Fruit fly (Drosophila melanogaster) Kc167 (cell line): ENCODE results near the gene CG13716.

Experiments
- Myc ChIP-seq: fragments of >200 bp; optimal IDR thresholded peaks from 2 replicates; lab custom pipeline; 2017; ENCODE audit warnings: missing external identifiers
- Sin3A ChIP-seq: fragments of >200 bp; optimal IDR thresholded peaks from 2 replicates; lab custom pipeline; 2018; ENCODE audit warnings: missing external identifiers
- h ChIP-seq: fragments of >200 bp; optimal IDR thresholded peaks from 3 replicates; lab custom pipeline; 2018; ENCODE audit warnings: missing external identifiers
- insv ChIP-seq: fragments of >200 bp; optimal IDR thresholded peaks from 3 replicates; lab custom pipeline; 2018; ENCODE audit warnings: missing external identifiers
- psq ChIP-seq: fragments of >200 bp; optimal IDR thresholded peaks from 2 replicates; lab custom pipeline; 2017; ENCODE audit warnings: missing external identifiers
- ttk ChIP-seq: sonication (Bioruptor generic); optimal IDR thresholded peaks from 2 replicates; lab custom pipeline; 2017; ENCODE audit warnings: missing external identifiers

The CG13716 gene

dm6 chr3L:4623035-4623580 is 11.5 kb downstream of the CG13716 start:
- TF ChIP-seq psq (lab: Kevin White, UChicago) (no peak), ttk (no peak), Sin3A (lab: Kevin White, UChicago) (no peak), insv (no peak), h (lab: Kevin White, UChicago) (no peak), Myc (lab: Kevin White, UChicago) (no peak)

DNA sequence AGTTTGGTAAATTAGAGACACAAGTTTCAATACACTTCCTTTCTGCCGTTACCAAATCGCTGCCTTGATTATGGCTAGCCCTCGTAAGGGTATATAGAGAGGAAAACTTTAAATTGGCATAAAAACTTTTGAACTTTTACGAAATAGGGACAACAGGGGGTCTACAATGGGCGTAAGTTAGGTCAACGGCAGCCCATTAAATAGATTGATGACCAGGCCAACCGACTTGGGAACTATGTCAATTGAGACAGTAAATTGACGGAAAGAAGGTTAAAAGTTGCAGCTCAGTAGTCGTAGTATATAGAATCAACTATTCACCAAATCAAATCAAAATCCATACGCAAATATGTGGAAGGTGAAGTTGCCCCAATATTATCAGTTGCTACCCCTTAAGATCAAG is 13.7 kb downstream of the CG13716 start, which contains the start of gene CG32246:
Gene CG32246 (plus strand): TSS at position 301 of the 400 bp plus-strand sequence.
- TF ChIP-seq insv = no peak
- no peak for TF ChIP-seq psq (lab: Kevin White, UChicago)
- no peak for TF ChIP-seq Myc (lab: Kevin White, UChicago)
- TF ChIP-seq Sin3A (lab: Kevin White, UChicago) = no peak
- no peak for TF ChIP-seq h (lab: Kevin White, UChicago)
- TF ChIP-seq ttk = no peak

- TF ChIP-seq Sin3A (lab: Kevin White, UChicago) (no peak), h (lab: Kevin White, UChicago) (no peak), psq (lab: Kevin White, UChicago) (no peak), ttk (no peak), insv (no peak), Myc (lab: Kevin White, UChicago) (no peak)
Measured at dm6 chr3L:4619497-4620211, 14.9 kb downstream of the CG13716 start.

dm6 chr3L:4618865-4619496 is 15.6 kb downstream of the CG13716 start:
- no peak for TF ChIP-seq insv

DNA sequence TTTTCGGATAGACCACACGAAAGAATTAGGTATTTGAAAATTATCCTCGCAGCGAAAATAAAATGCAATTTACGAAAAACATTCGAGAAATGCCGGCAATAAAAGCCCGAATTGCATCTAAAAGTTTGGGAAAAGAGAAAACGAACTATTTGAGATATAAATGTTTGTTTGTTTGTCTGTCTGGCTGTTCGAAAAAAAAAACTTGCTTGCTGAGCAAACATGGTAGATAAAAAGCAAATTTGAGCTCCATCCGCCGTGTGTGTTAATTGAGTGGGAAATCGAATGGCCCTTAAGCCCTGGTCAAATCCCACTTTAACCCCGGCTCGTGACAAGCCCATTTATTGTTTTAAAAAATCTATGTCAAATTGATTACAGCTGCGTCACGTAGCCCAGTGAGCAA is 19.5 kb downstream of the CG13716 start:
- TF ChIP-seq Sin3A (lab: Kevin White, UChicago) = no peak
- TF ChIP-seq Myc (lab: Kevin White, UChicago) = no peak
- no peak for TF ChIP-seq insv
- no peak for TF ChIP-seq ttk
- no peak for TF ChIP-seq h (lab: Kevin White, UChicago)
- no peak for TF ChIP-seq psq (lab: Kevin White, UChicago)

DNA sequence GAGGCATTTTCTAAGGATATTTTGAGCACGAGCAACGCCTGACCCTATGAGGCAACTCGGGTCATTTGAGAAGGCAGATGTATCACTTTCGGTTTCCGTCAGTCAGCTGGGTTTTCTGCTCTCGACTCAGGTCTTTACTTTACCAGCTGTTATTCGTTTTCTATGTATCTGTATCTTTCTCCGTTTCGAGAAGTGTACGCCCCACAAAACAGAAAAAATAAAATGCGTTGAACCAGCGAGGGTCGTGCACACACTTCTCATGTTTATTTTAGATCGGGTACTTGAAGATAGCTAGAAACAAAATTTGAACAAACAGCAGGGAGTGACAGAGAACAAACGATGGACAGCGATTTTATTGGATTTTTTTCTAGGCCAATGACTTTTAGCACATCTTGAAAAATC is 20.7 kb downstream of the CG13716 start:
- TF ChIP-seq ttk = no peak
- TF ChIP-seq insv = no peak
- TF ChIP-seq h (lab: Kevin White, UChicago) = no peak
- TF ChIP-seq psq (lab: Kevin White, UChicago) = no peak
- TF ChIP-seq Sin3A (lab: Kevin White, UChicago) = no peak
- no peak for TF ChIP-seq Myc (lab: Kevin White, UChicago)

DNA sequence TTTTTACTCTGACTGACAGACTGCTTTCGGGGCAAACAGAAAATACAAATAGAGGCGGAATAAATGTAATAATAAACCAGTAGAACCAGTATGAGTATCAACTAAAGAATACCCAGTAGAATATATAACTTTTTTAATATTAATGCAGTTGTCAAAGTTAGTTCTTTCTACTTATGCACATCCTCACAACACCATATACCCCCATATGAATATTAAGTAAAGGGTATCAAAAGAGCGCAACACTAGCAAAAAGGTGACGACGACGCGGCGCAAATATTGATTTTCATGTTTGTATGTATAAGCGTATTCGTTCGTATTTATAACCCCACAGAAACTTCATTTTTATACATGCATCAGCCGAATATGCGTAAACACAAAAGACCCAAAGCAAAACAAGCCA is 21.5 kb downstream of the CG13716 start:
- TF ChIP-seq insv = no peak
- TF ChIP-seq Sin3A (lab: Kevin White, UChicago) = no peak
- no peak for TF ChIP-seq Myc (lab: Kevin White, UChicago)
- TF ChIP-seq ttk = no peak
- no peak for TF ChIP-seq h (lab: Kevin White, UChicago)
- TF ChIP-seq psq (lab: Kevin White, UChicago) = no peak

DNA sequence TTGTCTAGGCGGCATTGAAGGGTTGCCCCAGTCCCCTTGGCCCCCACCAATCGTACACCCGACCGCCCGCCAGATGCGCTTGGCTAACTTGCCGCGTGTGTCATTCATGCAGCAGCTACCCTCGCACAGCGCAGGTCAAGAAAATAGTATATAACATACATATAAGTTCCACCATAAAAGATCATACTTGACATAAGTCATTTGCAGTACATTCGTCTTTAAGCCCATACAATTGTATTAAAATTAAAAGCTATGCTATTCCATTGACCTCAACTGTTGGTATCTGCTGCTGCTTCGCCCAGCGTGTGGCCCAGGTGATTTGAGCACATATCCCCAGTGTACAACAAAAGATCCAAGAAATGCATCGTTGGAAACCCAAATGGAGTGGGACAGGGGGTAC is 23.3 kb downstream of the CG13716 start:
- TF ChIP-seq Sin3A (lab: Kevin White, UChicago) (no peak), h (lab: Kevin White, UChicago) (no peak), ttk (no peak), Myc (lab: Kevin White, UChicago) (no peak)

- no peak for TF ChIP-seq h (lab: Kevin White, UChicago)
- no peak for TF ChIP-seq psq (lab: Kevin White, UChicago)
- no peak for TF ChIP-seq Myc (lab: Kevin White, UChicago)
- TF ChIP-seq Sin3A (lab: Kevin White, UChicago) = no peak
- TF ChIP-seq ttk = no peak
- no peak for TF ChIP-seq insv
Measured at dm6 chr3L:4607653-4608052, 26.9 kb downstream of the CG13716 start.

DNA sequence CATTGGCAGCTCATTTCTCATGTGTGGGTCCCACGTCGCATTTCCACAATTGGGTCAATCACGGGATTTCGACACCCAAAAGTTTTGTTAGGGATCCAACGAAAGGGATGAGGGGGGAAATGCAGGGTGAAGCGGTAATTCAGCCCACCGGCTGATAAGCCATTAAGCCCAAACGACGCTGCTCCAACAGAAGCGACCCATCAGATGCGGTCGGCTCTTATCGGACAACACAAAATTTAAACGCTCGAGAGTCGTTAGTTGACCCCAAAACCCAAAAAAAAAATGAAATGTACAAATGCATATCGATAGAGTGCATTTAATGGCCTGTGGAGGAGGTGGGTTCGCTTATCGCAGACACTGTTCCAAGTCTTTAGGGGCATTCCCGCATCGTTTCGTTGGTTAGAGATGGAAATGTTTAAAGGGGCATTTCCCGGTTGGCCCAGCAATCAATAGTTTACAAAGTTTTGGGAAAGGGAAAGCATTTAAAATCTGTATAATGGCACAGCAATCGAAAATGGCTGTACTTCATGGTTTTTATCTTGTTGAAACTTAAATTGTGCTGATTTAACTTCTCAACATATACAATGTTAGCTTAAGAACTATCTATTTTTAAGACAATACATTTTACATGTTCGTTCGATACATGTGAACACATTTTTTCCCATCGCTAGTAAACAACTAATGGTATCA is 27.7 kb downstream of the CG13716 start:
- TF ChIP-seq insv = no peak
- no peak for TF ChIP-seq ttk
- no peak for TF ChIP-seq Myc (lab: Kevin White, UChicago)
- TF ChIP-seq psq (lab: Kevin White, UChicago) = no peak
- no peak for TF ChIP-seq Sin3A (lab: Kevin White, UChicago)
- no peak for TF ChIP-seq h (lab: Kevin White, UChicago)

dm6 chr3L:4603439-4603838 is 31.1 kb downstream of the CG13716 start:
- no peak for TF ChIP-seq ttk
- no peak for TF ChIP-seq Myc (lab: Kevin White, UChicago)

DNA sequence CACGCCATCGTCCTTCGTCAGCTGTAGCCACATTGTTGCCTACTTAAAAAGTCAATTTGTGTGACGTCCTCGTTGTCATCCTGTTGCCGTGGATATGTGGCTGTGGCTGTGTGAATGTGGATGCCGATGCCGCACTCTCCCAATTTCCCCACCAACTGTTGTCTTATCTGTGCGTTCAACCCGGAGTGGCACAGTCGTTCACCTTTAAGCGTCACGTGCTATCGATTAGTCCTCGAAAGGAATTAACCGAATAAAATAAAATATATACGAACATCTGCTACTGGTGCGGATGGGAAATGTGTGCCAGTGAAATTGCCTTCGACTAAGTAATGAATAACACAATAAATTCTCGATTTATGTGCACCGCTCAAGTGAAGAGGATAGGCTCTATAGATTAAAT is 32.3 kb downstream of the CG13716 start:
- no peak for TF ChIP-seq ttk
- TF ChIP-seq Myc (lab: Kevin White, UChicago) = no peak
- no peak for TF ChIP-seq h (lab: Kevin White, UChicago)
- TF ChIP-seq Sin3A (lab: Kevin White, UChicago) = no peak
- TF ChIP-seq psq (lab: Kevin White, UChicago) = no peak
- no peak for TF ChIP-seq insv
